Worm (Caenorhabditis elegans): ENCODE results near the gene srbc-82.

- TF ChIP-seq T22C8.4 (GFP tag; IDR thresholded peaks at IDR 0.05) (no peak), tab-1 (GFP tag; IDR thresholded peaks at IDR 0.05) (no peak), flt-1 (GFP tag; IDR thresholded peaks at IDR 0.05) (no peak), med-1 (GFP tag; optimal IDR thresholded peaks at IDR 0.05; ENCODE audit: insufficient read depth) (no peak), ztf-29 (GFP tag; IDR thresholded peaks at IDR 0.05) (no peak), klf-2 (GFP tag; conservative IDR thresholded peaks at IDR 0.05) (no peak), ztf-23 (GFP tag; IDR thresholded peaks at IDR 0.05) (no peak), cog-1 (tag; optimal IDR thresholded peaks at IDR 0.05) (no peak)
These were observed 22.5 kb upstream of the srbc-82 start, which contains the start of gene cyp-37B1 for ce11 chrV:16277918-16278317.
